Fruit fly (Drosophila melanogaster) S2 (cell line): Measurements from ENCODE around the gene CG7872.

ENCODE experiments used
- CG8478 ChIP-seq: fragments of >200 bp; optimal IDR thresholded peaks from 2 replicates; lab custom pipeline; 2018
- CTCF ChIP-seq, 2 experiments: fragments of >200 bp; optimal IDR thresholded peaks; 2 replicates each; lab custom pipeline; 2018

CG7872 gene

DNA sequence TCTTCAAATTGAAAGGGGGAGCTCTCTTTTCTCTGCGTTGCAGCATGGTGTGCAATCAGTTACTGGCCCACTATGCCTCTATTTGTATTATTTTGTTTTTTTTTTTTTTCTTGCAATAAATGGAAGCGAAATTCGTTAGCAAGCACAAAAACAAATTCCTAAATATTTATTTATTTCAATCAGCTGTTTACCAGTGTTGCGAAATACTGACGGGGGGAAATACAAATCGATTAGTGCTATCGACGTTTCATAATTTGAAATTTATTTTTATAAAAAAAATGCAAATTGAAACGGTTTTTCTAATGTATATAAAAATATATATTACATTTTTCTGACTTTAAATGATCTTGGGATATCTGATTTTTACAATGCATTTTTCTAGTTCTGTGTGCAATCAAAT, 6.1 kb upstream of the CG7872 start, which contains the start of gene CG15643:
Gene CG15643 (minus strand): TSS at position 211 of the 400 bp plus-strand sequence.
- TF ChIP-seq CTCF (optimal IDR thresholded peaks at IDR 0.05; lab: Kevin White, UChicago) (no peak), CG8478 (lab: Kevin White, UChicago) (no peak)

DNA sequence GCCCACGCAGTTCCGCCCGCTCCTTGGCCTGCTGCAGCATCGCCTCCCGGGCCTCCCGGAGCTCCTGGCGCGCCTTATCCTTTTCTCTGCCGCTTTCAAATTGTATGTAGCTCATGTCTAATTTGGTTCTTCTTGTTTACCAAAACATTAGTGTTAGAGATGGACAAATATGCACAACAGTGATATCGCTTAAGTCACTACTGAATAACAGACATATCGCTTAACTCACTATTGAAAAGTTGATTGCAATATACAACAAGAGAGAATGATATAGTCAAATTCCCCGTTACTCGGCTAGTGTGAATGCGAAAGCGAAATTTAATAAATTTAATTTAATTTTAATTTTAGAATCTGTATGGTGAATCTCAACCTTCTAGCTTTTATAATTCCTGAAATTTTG, 3.6 kb upstream of the CG7872 start, which contains the start of gene CG9213:
Gene CG9213 (minus strand): TSS at position 152 of the 400 bp plus-strand sequence.
- no peak for TF ChIP-seq CG8478 (lab: Kevin White, UChicago)
- TF ChIP-seq CTCF (optimal IDR thresholded peaks at IDR 0.05; lab: Kevin White, UChicago), result no peak

- TF ChIP-seq CG8478 (lab: Kevin White, UChicago) (no peak), CTCF (optimal IDR thresholded peaks at IDR 0.05; lab: Kevin White, UChicago) (no peak)
Observed at dm6 chrX:15575557-15575956, 2.4 kb upstream of the CG7872 start, which contains the start of gene CG42299. Gene CG42299, minus strand, starts transcription at chrX:15575683.

dm6 chrX:15579579-15579978, 1.6 kb downstream of the CG7872 start:
- TF ChIP-seq CG8478 (lab: Kevin White, UChicago), result no peak
- TF ChIP-seq CTCF (optimal IDR thresholded peaks at IDR 0.05; lab: Kevin White, UChicago), result no peak

DNA sequence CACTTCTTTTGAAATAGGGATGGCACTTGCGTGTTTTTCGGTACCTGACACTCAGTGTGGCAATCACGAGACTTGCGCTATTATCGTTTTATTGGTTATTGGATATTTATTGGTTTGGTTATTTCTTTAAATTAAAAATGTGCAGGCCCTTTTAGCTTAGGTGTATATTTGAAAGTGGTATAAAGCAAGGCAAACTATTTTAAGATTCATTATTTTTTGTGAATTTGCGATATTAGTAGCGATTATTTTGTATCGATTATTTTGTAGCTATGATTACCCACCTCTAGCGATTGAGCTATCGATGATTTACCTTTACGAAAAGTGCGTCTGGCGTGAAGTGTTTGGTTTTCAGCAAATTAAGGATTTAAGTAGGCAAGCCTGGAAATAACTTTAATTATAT, 4.8 kb downstream of the CG7872 start, which contains the start of the genes CG9215 and CG8097:
Gene CG9215 (minus strand): TSS at position 22 of the 400 bp plus-strand sequence.
Gene CG8097 (plus strand): TSS at position 307 of the 400 bp plus-strand sequence.
- TF ChIP-seq CTCF (optimal IDR thresholded peaks at IDR 0.05; lab: Kevin White, UChicago) (no peak), CG8478 (lab: Kevin White, UChicago) (no peak)

- TF ChIP-seq CG8478 (lab: Kevin White, UChicago) (no peak), CTCF (optimal IDR thresholded peaks at IDR 0.05; lab: Kevin White, UChicago) (no peak)
Observed at dm6 chrX:15583842-15584441, 5.9 kb downstream of the CG7872 start.

DNA sequence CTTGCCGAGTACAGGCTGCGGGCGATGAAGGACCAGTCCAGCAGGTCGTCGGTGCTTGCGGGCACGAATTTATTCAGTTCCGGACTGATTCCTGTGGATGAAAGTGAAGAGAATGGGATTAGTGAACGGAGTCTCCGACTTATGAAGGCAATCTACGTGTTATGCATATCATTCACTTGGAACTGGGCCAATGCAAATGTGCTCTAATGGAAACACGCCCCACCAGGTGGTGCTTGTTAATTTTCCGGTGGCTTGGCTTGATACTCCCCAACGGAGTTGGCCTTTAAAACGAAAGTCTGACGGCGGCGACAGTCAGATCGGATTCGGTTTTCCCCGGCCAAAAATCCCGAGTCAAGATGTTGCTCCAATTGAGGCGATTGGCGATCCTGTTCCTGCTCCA, 9.4 kb downstream of the CG7872 start, which contains the start of gene Alp11:
Gene Alp11 (plus strand): TSS at position 301 of the 400 bp plus-strand sequence.
- TF ChIP-seq CTCF (optimal IDR thresholded peaks at IDR 0.05; lab: Kevin White, UChicago), result no peak
- TF ChIP-seq CG8478 (lab: Kevin White, UChicago), result no peak

DNA sequence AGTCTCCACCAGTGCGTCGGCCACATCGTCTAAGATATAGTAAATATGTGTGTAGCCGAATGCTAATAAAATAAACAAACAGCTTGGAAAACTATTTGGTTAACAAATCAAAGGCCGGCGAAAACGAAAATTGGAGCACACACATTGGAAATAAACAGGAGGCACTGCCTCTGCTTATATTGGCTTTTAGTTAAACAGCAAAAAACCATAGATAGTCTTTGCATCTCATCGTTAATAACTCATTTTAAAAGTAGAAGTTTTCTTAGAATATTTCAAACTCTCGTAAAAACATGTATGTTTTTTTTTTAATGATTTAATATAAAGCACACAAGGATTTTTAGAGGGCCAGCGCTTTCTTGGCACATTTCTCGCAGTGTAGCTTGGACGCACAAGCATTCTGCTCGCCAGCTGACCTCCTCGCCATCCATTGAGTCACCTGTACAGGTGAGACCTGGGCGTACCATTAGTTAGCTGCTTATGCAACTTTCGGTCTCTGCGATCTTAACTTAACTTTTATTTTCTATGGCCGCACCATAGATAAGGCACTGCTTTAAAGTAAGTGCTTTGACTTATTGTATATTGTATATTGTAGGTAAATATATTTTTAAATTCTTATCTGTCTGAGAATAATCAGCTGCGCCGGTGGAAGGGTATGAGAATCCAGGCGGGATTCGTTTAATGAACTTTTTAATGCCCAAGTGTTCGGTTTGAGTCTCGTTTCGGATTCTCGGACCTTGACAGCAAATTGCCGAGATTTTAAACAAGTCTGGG, 13.9 kb downstream of the CG7872 start:
- TF ChIP-seq CTCF (optimal IDR thresholded peaks at IDR 0.05; lab: Kevin White, UChicago) (no peak), CG8478 (lab: Kevin White, UChicago) (no peak)

DNA sequence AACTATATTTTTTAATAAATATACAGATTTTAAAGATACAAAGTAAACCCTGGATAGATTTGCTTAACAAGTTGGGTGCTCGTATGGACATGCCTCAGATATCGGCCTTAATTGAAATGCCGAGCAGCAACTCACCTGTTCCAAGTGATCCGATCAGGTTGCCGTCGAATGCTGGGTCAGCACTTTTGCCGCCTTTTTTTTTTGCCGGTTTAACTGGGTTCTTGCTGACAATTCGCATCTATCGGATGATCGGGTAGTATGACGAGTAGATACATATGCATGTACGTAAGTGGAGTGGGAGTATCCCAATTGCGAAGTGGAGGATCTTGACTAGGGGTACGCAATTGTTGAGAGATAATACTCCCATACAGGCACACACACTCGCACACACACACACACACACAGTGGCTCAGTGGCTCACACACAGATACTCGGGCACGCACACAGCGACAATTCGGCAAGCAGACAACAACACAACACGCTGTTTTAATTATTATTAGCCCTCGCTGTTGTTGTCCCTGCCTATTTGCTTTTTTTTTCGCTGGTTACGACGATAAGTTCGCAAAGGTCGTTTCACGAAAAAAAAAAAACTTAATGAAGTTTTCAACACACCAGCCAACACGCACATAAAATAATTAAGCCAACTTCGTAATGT, 14.9 kb downstream of the CG7872 start:
- TF ChIP-seq CG8478 (lab: Kevin White, UChicago) (no peak), CTCF (optimal IDR thresholded peaks at IDR 0.05; lab: Kevin White, UChicago) (no peak)

dm6 chrX:15593477-15594229, 15.6 kb downstream of the CG7872 start, which contains the start of gene Chsy:
Gene Chsy, minus strand, starts transcription at chrX:15593534.
- TF ChIP-seq CTCF (optimal IDR thresholded peaks at IDR 0.05; lab: Kevin White, UChicago) (no peak), CG8478 (lab: Kevin White, UChicago) (no peak)

DNA sequence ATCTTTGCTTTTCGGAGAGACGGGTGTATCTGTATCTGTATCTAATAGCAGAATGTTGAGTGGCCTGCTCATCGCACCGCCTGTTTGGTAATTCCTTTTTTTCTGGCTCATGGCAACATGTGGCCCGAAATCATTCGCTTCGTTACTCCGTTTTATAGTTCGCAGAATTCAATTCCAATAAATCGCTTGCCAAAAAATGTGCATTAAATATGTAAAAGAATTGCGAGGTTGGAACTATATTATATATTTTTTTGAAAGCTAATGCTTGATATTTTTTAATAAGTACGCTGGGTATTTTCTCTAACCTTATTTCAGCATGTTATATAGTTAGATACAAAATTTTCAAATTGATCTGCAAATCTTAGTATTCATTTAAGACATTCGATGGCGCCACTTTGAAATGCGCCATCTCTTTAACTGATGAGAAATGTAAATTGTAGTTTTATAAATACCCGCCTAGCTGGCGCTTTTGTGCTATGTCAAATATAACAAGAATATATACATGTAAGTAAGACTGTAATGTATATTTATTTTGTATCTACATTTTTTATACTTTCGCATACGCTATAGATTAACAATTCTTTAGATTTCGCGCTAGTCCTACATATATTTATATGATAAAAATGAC, 16.3 kb downstream of the CG7872 start:
- peak; percentile 78 to 92 for TF ChIP-seq CTCF (optimal IDR thresholded peaks at IDR 0.05; lab: Kevin White, UChicago)
- no peak for TF ChIP-seq CG8478 (lab: Kevin White, UChicago)

DNA sequence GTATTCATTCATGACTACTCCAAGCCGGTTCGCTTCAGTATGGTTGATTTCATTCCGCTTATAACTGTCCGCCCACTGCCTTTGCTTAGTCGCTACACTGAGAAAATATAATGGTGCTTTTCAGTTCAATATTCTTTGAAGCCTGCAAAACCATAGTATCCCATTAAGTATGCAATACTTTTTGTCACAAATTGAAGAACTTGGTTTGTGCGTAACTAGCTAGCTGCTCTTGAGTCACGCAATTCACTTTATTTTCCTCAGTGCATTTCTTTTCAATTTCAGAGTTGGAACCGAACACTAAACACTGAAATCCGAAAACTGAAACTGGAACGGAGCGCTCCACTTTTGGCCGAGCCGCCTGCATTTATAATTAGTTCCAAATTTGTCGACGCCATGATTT, 21.7 kb downstream of the CG7872 start:
- no peak for TF ChIP-seq CTCF (optimal IDR thresholded peaks at IDR 0.05; lab: Kevin White, UChicago)
- no peak for TF ChIP-seq CG8478 (lab: Kevin White, UChicago)

DNA sequence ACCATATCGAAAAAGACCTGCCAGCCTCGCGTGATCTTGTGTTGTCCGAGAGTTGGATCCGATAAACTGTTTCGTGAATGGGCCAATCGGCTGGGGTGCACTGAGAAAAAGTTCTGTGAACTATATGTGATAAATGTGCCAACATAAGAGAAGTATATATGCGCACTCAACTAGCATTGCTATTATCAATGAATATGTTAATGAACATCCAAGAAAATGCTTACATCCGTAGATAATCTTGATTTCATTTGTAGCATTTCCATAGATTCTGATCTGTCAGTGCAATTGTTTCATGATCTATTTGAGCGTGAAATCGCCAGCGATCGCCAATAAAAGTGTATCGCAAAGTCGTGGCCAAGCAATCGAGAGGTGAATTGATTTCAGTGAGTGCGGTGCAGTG, 23.3 kb downstream of the CG7872 start:
- no peak for TF ChIP-seq CTCF (optimal IDR thresholded peaks at IDR 0.05; lab: Kevin White, UChicago)
- no peak for TF ChIP-seq CG8478 (lab: Kevin White, UChicago)
